Worm (Caenorhabditis elegans): ENCODE results near the gene cyp-31A5.

Gene cyp-31A5

DNA sequence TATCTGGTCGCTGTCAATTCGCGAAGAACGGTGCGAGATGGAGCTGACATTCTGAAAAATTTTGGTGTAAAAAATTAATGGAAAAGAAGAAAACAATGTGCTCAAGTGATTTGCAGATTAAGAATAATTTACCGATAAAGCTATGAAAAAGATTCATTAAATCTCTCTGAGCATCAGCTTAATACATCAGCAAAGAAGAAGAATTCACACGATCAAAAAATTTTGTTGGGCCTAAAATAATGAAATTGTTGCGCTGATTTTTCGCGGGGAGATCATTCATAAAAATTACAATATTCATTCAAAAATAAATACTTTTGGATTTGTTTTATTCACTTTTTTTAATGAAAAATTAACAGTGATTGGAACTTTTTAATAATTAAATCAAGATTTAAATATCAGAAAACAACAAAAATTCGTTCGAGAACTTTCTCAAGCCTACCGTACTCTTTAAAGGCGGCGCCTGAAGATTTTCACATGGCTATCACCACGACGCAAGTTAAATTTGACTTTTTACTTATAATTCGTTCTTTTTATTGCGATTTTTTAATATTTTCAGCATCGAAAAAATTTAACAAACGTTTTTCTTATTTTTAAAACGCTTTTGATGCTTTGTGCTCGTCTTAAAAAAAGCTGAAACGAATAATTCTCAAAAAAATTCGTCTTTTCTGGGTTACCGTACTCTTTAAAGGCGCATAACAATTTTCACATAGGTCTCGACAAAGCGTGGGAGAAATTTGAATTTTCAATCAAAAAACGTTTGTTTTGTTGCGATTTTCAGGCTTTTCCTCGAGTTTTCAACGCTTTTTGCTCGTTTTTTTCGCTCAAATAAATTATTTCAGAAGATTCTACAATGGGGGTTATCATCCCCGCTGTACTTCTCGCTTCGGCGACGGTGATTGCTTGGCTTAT is at the start of gene cyp-31A5, which contains the start of gene memi-2:
TSS of gene cyp-31A5 (plus strand) at position 834 of the 909 bp plus-strand sequence.
TSS of gene memi-2 (minus strand) at position 51 of the 909 bp plus-strand sequence.
- no peak for TF ChIP-seq ces-1 (GFP tag; optimal IDR thresholded peaks at IDR 0.05)
- TF ChIP-seq sem-2 (GFP tag; optimal IDR thresholded peaks at IDR 0.05), result no peak
- TF ChIP-seq ceh-83 (GFP tag; optimal IDR thresholded peaks at IDR 0.05), result no peak
- no peak for TF ChIP-seq zip-8 (tag; optimal IDR thresholded peaks at IDR 0.05)
- TF ChIP-seq M03D4.4 (tag; optimal IDR thresholded peaks at IDR 0.05), result no peak
- TF ChIP-seq elt-1 (tag; optimal IDR thresholded peaks at IDR 0.05; ENCODE audit: borderline replicate concordance, insufficient read depth), result no peak

DNA sequence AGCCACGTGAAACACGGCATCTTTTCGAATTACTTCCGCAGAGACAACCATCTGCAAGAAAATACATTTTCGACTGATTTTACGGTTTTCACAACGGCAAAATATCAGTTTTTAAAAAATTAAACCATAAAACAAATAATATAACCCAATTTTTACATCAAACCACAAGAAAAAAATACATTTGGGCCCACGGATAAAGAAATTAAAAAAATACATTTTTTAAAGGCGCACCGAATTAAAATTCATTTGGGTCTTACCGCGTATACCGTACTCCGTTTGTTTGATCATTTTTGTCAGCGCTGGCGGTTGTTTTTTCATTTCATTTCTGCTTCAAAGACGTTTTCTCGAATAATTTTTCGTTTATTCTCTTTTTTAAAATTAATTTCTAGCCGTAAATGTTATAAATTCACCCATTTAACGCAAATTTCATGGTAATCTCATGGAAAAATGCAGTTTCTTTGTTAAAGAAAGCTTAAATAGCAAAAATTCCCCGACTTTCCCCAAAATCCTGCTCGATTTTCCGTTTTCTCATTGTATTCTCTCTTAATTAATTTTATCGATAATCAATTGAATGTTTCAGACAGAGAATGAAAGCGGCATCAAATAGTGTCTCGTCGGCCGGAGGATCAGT is 47.8 kb upstream of the cyp-31A5 start, which contains the start of the genes rec-8 and mex-5:
TSS of gene rec-8 (minus strand) at position 51 of the 631 bp plus-strand sequence.
TSS of gene mex-5 (plus strand) at position 581 of the 631 bp plus-strand sequence.
- TF ChIP-seq sptf-1 (tag; optimal IDR thresholded peaks at IDR 0.05), result no peak
- peak; percentile 74 for TF ChIP-seq lsy-2 (tag; optimal IDR thresholded peaks at IDR 0.05)

DNA sequence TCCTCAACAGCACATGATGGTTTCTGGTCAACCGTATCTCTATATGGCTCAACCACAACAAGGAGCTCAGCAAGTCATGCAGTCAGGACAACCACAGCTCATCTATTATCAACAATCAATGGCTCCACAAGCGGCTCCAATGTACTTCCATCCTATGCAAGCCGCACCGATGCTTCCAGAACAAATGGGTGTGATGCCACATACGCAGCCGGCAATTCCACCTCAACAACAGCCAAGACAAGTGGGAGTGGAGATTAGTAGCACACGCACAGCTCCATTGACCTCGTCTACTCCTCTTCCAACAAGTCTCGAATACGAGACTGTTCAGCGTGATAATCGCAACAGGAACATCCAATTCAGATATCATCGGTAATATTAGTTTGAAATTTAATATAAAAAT is 47.0 kb upstream of the cyp-31A5 start:
- TF ChIP-seq sptf-1 (tag; optimal IDR thresholded peaks at IDR 0.05) (no peak), nhr-76 (tag; optimal IDR thresholded peaks at IDR 0.05) (no peak), elt-3 (tag; optimal IDR thresholded peaks at IDR 0.05) (no peak), unc-39 (tag; optimal IDR thresholded peaks at IDR 0.05) (no peak), ceh-43 (GFP tag; optimal IDR thresholded peaks at IDR 0.05) (no peak), unc-120 (tag; optimal IDR thresholded peaks at IDR 0.05; ENCODE audit: poor library complexity, severe bottlenecking) (no peak), ham-2 (GFP tag; optimal IDR thresholded peaks at IDR 0.05) (no peak), elt-1 (tag; optimal IDR thresholded peaks at IDR 0.05; ENCODE audit: borderline replicate concordance, insufficient read depth) (no peak), sem-2 (GFP tag; optimal IDR thresholded peaks at IDR 0.05) (no peak), nhr-12 (tag; optimal IDR thresholded peaks at IDR 0.05) (no peak), ceh-39 (tag; optimal IDR thresholded peaks at IDR 0.05) (no peak), flh-1 (GFP tag; optimal IDR thresholded peaks at IDR 0.05) (no peak), zip-8 (tag; optimal IDR thresholded peaks at IDR 0.05) (no peak), drap-1 (GFP tag; optimal IDR thresholded peaks at IDR 0.05) (no peak), bed-3 (GFP tag; optimal IDR thresholded peaks at IDR 0.05) (no peak), lsy-2 (tag; optimal IDR thresholded peaks at IDR 0.05) (no peak)

DNA sequence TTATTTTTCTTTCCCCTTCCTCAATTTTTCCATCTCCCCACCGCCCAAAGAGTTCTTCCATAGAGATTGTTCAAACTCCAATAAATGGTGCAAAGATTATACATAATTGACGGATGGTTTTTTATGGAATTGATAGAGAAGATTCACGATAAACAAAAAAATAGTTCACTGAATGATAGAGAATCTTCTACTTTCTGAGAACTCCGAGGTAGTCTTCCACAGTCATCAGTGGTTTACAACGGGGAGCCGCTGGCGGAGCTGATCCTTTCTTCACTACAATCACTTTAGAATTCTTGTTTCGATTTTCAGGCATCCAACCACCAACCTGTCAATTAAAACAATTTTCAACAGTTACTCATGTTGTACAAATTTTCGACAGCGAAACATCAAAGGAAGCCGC is 45.1 kb upstream of the cyp-31A5 start:
- TF ChIP-seq M03D4.4 (tag; optimal IDR thresholded peaks at IDR 0.05) (no peak), drap-1 (GFP tag; optimal IDR thresholded peaks at IDR 0.05) (no peak), ztf-11 (tag; optimal IDR thresholded peaks at IDR 0.05) (no peak), nhr-12 (tag; optimal IDR thresholded peaks at IDR 0.05) (no peak), tbx-8 (GFP tag; optimal IDR thresholded peaks at IDR 0.05) (no peak)

DNA sequence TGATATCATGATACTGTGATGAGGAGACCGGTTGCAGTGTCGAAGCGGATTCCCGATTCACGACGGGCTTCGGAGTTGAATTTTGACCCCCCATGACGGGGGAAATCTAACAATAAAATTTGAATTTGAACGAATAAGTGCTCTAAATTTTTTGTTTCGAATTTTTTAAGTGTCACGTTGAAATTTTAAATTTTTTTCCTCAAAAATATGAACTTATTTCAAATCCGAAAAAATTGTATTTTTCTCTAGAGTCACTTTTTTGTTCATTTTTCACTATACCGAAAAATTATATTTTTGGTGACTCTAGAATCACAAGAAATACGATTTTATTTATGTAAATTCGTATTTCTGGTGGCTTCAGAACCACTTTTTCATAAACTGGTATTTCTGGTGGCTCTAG is 42.6 kb upstream of the cyp-31A5 start, which contains the start of gene W02A2.8:
TSS of gene W02A2.8 (minus strand) at position 101 of the 400 bp plus-strand sequence.
- TF ChIP-seq sem-2 (GFP tag; optimal IDR thresholded peaks at IDR 0.05) (no peak), M03D4.4 (tag; optimal IDR thresholded peaks at IDR 0.05) (no peak), nhr-2 (tag; optimal IDR thresholded peaks at IDR 0.05) (no peak), zip-8 (tag; optimal IDR thresholded peaks at IDR 0.05) (no peak), tbx-8 (GFP tag; optimal IDR thresholded peaks at IDR 0.05) (no peak), nhr-237 (tag; optimal IDR thresholded peaks at IDR 0.05) (no peak), elt-1 (tag; optimal IDR thresholded peaks at IDR 0.05; ENCODE audit: borderline replicate concordance, insufficient read depth) (no peak), nhr-76 (tag; optimal IDR thresholded peaks at IDR 0.05) (no peak), flh-1 (GFP tag; optimal IDR thresholded peaks at IDR 0.05) (no peak), ceh-83 (GFP tag; optimal IDR thresholded peaks at IDR 0.05) (no peak), ces-1 (GFP tag; optimal IDR thresholded peaks at IDR 0.05) (no peak), bed-3 (GFP tag; optimal IDR thresholded peaks at IDR 0.05) (no peak), nhr-28 (tag; optimal IDR thresholded peaks at IDR 0.05) (no peak)

DNA sequence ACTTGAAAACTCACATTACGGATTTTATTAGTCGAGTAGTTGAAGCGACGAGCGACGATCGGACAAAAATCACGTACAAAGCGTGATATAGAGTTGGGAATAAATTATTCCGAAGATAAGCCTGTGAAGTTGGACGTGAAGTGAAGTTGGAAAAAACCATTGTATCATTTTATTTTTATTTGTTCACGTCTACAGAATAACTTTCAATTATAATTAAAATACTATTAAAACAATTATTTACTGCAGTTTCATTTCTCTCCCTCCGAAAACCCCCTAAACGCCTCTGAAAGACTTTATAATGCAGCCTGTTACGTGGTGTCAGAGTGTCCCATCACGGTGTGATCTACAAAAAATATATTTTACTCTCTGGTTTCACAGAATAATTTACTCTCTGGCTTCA is 40.9 kb upstream of the cyp-31A5 start, which contains the start of gene Y62E10A.3:
TSS of gene Y62E10A.3 (minus strand) at position 101 of the 400 bp plus-strand sequence.
- TF ChIP-seq mls-2 (tag; optimal IDR thresholded peaks at IDR 0.05) (no peak), M03D4.4 (tag; optimal IDR thresholded peaks at IDR 0.05) (no peak), ceh-83 (GFP tag; optimal IDR thresholded peaks at IDR 0.05) (no peak), unc-62 (GFP tag; optimal IDR thresholded peaks at IDR 0.05) (no peak), nhr-12 (tag; optimal IDR thresholded peaks at IDR 0.05) (no peak), blmp-1 (tag; optimal IDR thresholded peaks at IDR 0.05) (no peak), nhr-76 (tag; optimal IDR thresholded peaks at IDR 0.05) (no peak), snpc-4 (tag; optimal IDR thresholded peaks at IDR 0.05) (no peak), lsy-2 (tag; optimal IDR thresholded peaks at IDR 0.05) (no peak), pha-4 (tag; optimal IDR thresholded peaks at IDR 0.05) (no peak)
